Fruit fly (Drosophila melanogaster) whole organism, wandering third instar larva: ENCODE data around the gene betaCOP.

ENCODE experiments used
- CG9705 ChIP-seq: fragments of 200-800 bp; sonication (Bioruptor generic); optimal IDR thresholded peaks from 2 replicates; lab custom pipeline; 2018; ENCODE audit warnings: missing biosample characterization, mild to moderate bottlenecking, missing genetic modification characterization
- CrebA ChIP-seq: fragments of 200-800 bp; sonication (Bioruptor generic); optimal IDR thresholded peaks from 2 replicates; lab custom pipeline; 2016; ENCODE audit warnings: missing biosample characterization, mild to moderate bottlenecking, missing genetic modification characterization, borderline replicate concordance
- Dif ChIP-seq: fragments of 200-275, 200-300 bp; sonication (Bioruptor generic); optimal IDR thresholded peaks from 2 replicates; lab custom pipeline; 2018; ENCODE audit warnings: missing biosample characterization, missing genetic modification characterization; ENCODE audit not compliant: partially characterized antibody
- HLH106 ChIP-seq: fragments of 200-800 bp; optimal IDR thresholded peaks from 3 replicates; lab custom pipeline; 2019; ENCODE audit warnings: missing biosample characterization, mild to moderate bottlenecking, missing genetic modification characterization, moderate library complexity
- Hnf4 ChIP-seq: fragments of 200-800 bp; sonication (Bioruptor generic); optimal IDR thresholded peaks from 2 replicates; lab custom pipeline; 2016; ENCODE audit warnings: missing biosample characterization, mild to moderate bottlenecking, missing genetic modification characterization
- Jra ChIP-seq: sonication (Bioruptor generic); optimal IDR thresholded peaks from 2 replicates; lab custom pipeline; 2016; ENCODE audit warnings: missing biosample characterization, missing genetic modification characterization
- Myc ChIP-seq: fragments of >200 bp; optimal IDR thresholded peaks from 2 replicates; lab custom pipeline; 2017
- OdsH ChIP-seq: fragments of 200-800 bp; sonication (Bioruptor generic); optimal IDR thresholded peaks from 2 replicates; lab custom pipeline; 2016; ENCODE audit warnings: missing biosample characterization, mild to moderate bottlenecking, missing genetic modification characterization
- Rel ChIP-seq, 2 experiments: fragments of 200-800 bp; sonication (Bioruptor generic) in 1 of 2; optimal IDR thresholded peaks; 2 replicates in 1 of 2; 3 replicates in 1 of 2; lab custom pipeline; 2016 to 2019; ENCODE audit warnings: mild to moderate bottlenecking in 2 of 2, missing biosample characterization in 2 of 2, missing genetic modification characterization in 2 of 2, moderate library complexity in 1 of 2
- Vsx2 ChIP-seq: fragments of 200-300, 225-300 bp; sonication (Bioruptor generic); optimal IDR thresholded peaks from 2 replicates; lab custom pipeline; 2018; ENCODE audit warnings: missing biosample characterization, missing genetic modification characterization; ENCODE audit not compliant: partially characterized antibody
- br ChIP-seq: fragments of 200-800 bp; sonication (Bioruptor generic); optimal IDR thresholded peaks from 2 replicates; lab custom pipeline; 2016; ENCODE audit warnings: missing biosample characterization, missing genetic modification characterization
- brk ChIP-seq: fragments of 200-800 bp; sonication (Bioruptor generic); optimal IDR thresholded peaks from 2 replicates; lab custom pipeline; 2016; ENCODE audit warnings: missing biosample characterization, mild to moderate bottlenecking, missing genetic modification characterization
- dl ChIP-seq, 2 experiments: fragments of 175-275, 200-275 bp in 1 of 2; fragments of 200-275 bp in 1 of 2; sonication (Bioruptor generic); optimal IDR thresholded peaks; lab custom pipeline; 2018; ENCODE audit warnings: mild to moderate bottlenecking in 2 of 2, missing biosample characterization in 2 of 2, missing genetic modification characterization in 2 of 2, moderate library complexity in 2 of 2; ENCODE audit not compliant: partially characterized antibody in 2 of 2, insufficient read depth in 1 of 2
- foxo ChIP-seq, 2 experiments: fragments of 200-800 bp; sonication (Bioruptor generic); optimal IDR thresholded peaks; 2 replicates in 1 of 2; 3 replicates in 1 of 2; lab custom pipeline; 2016 to 2017; ENCODE audit warnings: missing biosample characterization in 2 of 2, missing genetic modification characterization in 2 of 2
- fru ChIP-seq: fragments of 200-800 bp; sonication (Bioruptor generic); optimal IDR thresholded peaks from 3 replicates; lab custom pipeline; 2016; ENCODE audit warnings: missing biosample characterization, mild to moderate bottlenecking, missing genetic modification characterization
- h ChIP-seq: fragments of 200-800 bp; sonication (Bioruptor generic); optimal IDR thresholded peaks from 3 replicates; lab custom pipeline; 2016; ENCODE audit warnings: missing biosample characterization, mild to moderate bottlenecking, missing genetic modification characterization
- jim ChIP-seq: fragments of 175-275, 200-325 bp; sonication (Bioruptor generic); optimal IDR thresholded peaks from 2 replicates; lab custom pipeline; 2016; ENCODE audit warnings: missing biosample characterization, mild to moderate bottlenecking, missing genetic modification characterization
- psq ChIP-seq: fragments of 200-800 bp; sonication (Bioruptor generic); optimal IDR thresholded peaks from 3 replicates; lab custom pipeline; 2017; ENCODE audit warnings: missing biosample characterization, mild to moderate bottlenecking, missing genetic modification characterization, moderate library complexity
- rgr ChIP-seq: fragments of 200-800 bp; sonication (Bioruptor generic); optimal IDR thresholded peaks from 3 replicates; lab custom pipeline; 2016; ENCODE audit warnings: missing biosample characterization, mild to moderate bottlenecking, missing genetic modification characterization
- sv ChIP-seq: fragments of 200-800 bp; sonication (Bioruptor generic); optimal IDR thresholded peaks from 3 replicates; lab custom pipeline; 2016; ENCODE audit warnings: missing biosample characterization, missing genetic modification characterization
- tai ChIP-seq: sonication (Bioruptor generic); optimal IDR thresholded peaks from 2 replicates; lab custom pipeline; 2016; ENCODE audit warnings: missing biosample characterization, missing genetic modification characterization
- woc ChIP-seq: sonication (Bioruptor generic); optimal IDR thresholded peaks from 2 replicates; lab custom pipeline; 2016; ENCODE audit warnings: missing biosample characterization, mild to moderate bottlenecking, missing genetic modification characterization

betaCOP gene

DNA sequence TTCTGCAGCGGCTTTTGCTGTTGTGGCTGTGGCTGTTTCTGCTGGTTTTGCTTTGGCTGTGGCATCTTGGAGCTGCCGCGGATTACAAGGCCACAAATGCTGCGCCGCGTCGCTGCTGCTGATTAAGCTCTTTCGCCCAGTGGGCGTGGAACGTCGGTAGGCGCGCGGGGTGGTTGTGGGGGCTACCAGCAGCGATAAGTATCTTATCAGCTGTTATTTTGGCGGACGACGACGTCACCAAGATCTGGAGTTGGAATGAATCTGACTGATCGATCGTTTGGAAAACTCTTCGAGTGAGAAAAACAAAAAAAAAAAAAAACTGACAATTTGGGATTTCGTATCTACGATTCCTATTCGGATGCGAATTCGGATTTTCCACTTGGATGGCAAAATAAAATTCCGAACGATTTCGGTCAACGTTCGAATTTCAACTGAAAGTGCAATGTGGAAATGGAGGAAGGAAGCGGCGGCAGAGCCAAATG lies 19.1 kb upstream of the betaCOP start:
- TF ChIP-seq CrebA (GFP tag; lab: Kevin White, UChicago): no peak
- TF ChIP-seq Vsx2 (GFP tag; lab: Kevin White, UChicago): no peak
- no peak for TF ChIP-seq br
- TF ChIP-seq OdsH (GFP tag; lab: Kevin White, UChicago): no peak
- no peak for TF ChIP-seq Jra
- TF ChIP-seq CG9705: no peak
- TF ChIP-seq Dif (GFP tag; lab: Kevin White, UChicago): peak; percentile 22
- TF ChIP-seq Rel (GFP tag; optimal IDR thresholded peaks at IDR 0.05; lab: Kevin White, UChicago): no peak
- TF ChIP-seq Rel (tag; optimal IDR thresholded peaks at IDR 0.05; lab: Kevin White, UChicago): peak; percentile 3
- no peak for TF ChIP-seq HLH106 (tag; lab: Kevin White, UChicago)

DNA sequence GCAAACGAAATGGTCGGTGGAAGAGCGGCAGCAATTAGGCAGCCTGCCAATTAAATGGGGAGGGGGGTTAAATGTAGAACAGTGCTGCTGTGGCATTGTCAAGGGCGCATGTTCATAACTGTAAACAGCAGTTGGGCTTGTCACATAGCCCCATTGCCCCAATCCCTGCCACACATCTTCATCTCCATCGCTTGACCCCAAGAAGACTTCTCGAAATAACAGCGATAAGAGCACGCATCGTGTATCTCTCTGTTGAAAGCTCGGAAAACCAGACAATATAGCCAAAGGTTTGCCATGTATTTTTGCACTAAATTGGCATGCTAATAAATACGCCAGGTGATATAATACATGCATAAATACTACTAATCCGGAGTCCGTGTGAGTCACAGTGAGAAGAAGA lies 17.5 kb upstream of the betaCOP start:
- TF ChIP-seq Rel (GFP tag; optimal IDR thresholded peaks at IDR 0.05; lab: Kevin White, UChicago): no peak
- peak; percentile 50 for TF ChIP-seq Rel (tag; optimal IDR thresholded peaks at IDR 0.05; lab: Kevin White, UChicago)
- TF ChIP-seq tai (GFP tag; lab: Kevin White, UChicago): no peak

DNA sequence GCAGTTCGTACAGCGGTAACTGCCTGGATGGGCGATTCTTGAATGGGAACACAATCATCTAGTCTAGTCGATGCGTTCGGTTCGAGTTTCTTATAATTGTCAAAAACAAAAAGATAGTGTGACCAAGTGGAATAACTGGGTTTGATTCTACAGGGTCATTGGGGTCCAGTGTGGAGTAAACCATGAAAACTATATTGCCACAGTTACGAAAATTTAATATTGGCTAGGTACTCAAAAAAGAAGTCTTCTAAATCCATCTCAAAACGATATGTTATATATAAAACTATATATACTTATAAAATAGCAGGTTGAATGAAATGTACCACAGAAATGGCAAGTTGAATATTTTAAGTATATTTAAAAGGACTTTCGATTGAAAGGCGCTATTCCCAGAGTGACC lies 14.9 kb upstream of the betaCOP start, which contains the start of gene CG34328:
Gene CG34328, minus strand, starts transcription at position 101 of the 400 bp plus-strand sequence.
- TF ChIP-seq Hnf4 (GFP tag; lab: Kevin White, UChicago) (no peak), Vsx2 (GFP tag; lab: Kevin White, UChicago) (no peak), sv (GFP tag; lab: Kevin White, UChicago) (no peak), rgr (GFP tag; lab: Kevin White, UChicago) (no peak), Dif (GFP tag; lab: Kevin White, UChicago) (no peak), HLH106 (tag; lab: Kevin White, UChicago) (no peak), h (no peak), psq (GFP tag; lab: Kevin White, UChicago) (no peak)

DNA sequence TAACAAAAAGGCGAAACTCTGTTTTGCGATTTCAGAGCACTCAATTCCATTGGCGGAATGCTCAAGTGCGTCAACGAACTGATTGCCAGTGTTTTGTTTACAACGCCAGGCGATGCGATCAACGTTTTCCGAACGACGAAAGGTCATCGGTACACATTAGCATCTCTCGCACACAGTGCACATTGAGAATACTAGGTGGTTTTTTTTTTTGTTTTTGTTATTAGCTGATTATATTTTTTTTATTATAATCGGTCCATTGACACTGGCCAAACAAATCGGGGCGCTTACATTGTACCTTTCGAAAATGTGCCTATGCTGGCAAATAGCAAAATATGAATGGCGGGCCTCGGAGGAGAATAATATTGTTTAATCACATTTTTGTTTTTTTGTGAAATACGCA lies 10.1 kb upstream of the betaCOP start:
- TF ChIP-seq Rel (GFP tag; optimal IDR thresholded peaks at IDR 0.05; lab: Kevin White, UChicago): no peak
- TF ChIP-seq Rel (tag; optimal IDR thresholded peaks at IDR 0.05; lab: Kevin White, UChicago): peak; percentile 40
- no peak for TF ChIP-seq dl (GFP tag; optimal IDR thresholded peaks at IDR 0.05; lab: Kevin White, UChicago; ENCODE audit: insufficient read depth in 1 of 2, partially characterized antibody in 2 of 2)
- TF ChIP-seq, all 38 proteins: peak for 1

DNA sequence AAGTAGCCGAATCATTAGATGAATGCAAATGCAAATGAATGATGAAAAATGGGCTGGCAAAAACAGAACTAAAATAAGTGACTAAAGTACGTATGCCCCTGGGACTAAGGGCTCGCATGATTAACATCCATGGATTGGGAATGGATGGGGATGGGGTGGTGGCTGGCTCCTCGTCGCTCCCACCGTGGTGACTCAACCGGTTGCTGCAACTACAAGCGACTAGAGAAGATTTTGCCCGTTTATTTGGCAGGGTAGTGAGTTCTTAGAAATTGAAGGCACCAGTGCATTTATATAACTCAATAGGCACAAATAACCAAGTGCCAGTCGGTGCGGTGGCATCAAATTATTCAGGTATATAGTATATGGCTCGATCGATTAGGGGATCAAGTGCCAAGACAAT lies 1.7 kb upstream of the betaCOP start, which contains the start of gene Tsf1:
Gene Tsf1, plus strand, starts transcription at position 301 of the 400 bp plus-strand sequence.
- TF ChIP-seq fru (GFP tag; lab: Kevin White, UChicago) (no peak), foxo (GFP tag; optimal IDR thresholded peaks at IDR 0.05; lab: Kevin White, UChicago) (no peak), jim (no peak), Rel (GFP tag; optimal IDR thresholded peaks at IDR 0.05; lab: Kevin White, UChicago) (no peak), Rel (tag; optimal IDR thresholded peaks at IDR 0.05; lab: Kevin White, UChicago) (no peak)
- TF ChIP-seq, all 38 proteins: peak for 0

DNA sequence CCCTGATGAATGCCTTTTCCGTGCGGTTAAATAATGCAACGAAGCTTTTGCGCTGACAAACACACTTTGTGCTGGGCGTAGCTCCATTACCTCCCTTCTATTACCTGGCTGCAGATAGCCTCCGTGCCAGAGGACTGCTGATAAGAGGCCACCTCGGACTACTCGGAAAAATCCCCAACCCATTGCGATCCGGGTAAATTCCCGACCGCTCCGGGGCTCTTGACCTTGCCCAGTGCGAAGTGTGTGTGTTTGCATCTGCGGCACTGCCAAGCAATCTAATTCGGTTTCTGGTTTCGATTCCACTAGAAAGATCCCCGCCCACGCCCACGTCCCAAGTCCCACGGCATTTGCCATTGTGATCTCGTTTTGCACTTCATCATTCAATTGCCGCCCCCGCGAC lies 759 bp upstream of the betaCOP start:
- TF ChIP-seq brk (no peak), Rel (GFP tag; optimal IDR thresholded peaks at IDR 0.05; lab: Kevin White, UChicago) (no peak), Rel (tag; optimal IDR thresholded peaks at IDR 0.05; lab: Kevin White, UChicago) (peak; percentile 94)

DNA sequence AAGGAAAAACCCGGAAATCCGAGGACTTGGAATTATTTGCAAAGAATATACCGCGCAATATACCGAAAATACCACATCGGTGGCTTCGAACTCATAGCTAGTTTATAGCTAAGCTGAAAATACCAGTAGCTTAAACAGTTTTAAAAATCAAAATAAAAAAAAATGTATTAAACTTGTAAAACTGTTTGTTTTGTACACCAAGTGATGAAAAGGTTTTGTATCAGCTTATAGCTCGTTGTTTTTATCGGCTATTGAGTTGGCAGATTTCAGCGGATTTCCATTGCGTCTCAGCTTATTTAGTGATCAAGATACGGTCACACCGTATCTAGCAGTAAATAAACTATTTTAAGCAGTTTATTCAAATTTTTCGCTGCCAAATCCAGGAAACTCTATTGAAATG lies 5.3 kb downstream of the betaCOP start, which contains the start of the genes por and CG6179:
Gene por, minus strand, starts transcription at position 64 of the 400 bp plus-strand sequence.
Gene CG6179, plus strand, starts transcription at position 292 of the 400 bp plus-strand sequence.
- no peak for TF ChIP-seq brk
- TF ChIP-seq h: no peak
- no peak for TF ChIP-seq woc (GFP tag; lab: Kevin White, UChicago)
- no peak for TF ChIP-seq Rel (GFP tag; optimal IDR thresholded peaks at IDR 0.05; lab: Kevin White, UChicago)
- TF ChIP-seq Rel (tag; optimal IDR thresholded peaks at IDR 0.05; lab: Kevin White, UChicago): peak; percentile 13
- TF ChIP-seq Myc (lab: Kevin White, UChicago): peak; percentile 72
